Fruit fly (Drosophila melanogaster) ovary, adult (tissue): ENCODE measurements around the gene CG5506.
A peak's percentile ranks its signal among the peaks of the same experiment; 100 is the strongest.

ENCODE experiments used
- CG17801 ChIP-seq: fragments of 200-800 bp; optimal IDR thresholded peaks from 2 replicates; lab custom pipeline; 2019; ENCODE audit warnings: missing biosample characterization, mild to moderate bottlenecking, missing genetic modification characterization, moderate library complexity; ENCODE audit not compliant: partially characterized antibody

The CG5506 gene

DNA sequence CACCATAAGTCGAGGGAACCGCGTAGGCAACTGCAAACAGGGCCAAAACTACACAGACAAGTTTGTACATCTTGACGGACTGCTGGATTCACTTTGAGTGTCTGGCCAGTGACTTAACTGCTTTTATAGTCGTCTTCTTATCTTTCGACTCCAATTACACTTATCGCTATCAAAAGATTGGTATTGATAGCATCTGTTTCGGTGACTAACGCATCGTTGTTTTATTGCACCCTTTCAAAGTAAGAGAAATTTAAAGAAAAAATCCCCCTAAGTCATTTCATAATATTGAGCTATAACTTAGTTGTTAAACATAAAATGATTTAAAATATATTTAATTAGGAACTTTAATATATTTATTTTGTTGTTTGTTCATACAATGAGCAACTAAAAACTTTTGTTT is at the start of gene CG5506:
Gene CG5506 (minus strand): TSS at position 101 of the 400 bp plus-strand sequence.
- no peak for TF ChIP-seq CG17801 (GFP tag; lab: Kevin White, UChicago)

DNA sequence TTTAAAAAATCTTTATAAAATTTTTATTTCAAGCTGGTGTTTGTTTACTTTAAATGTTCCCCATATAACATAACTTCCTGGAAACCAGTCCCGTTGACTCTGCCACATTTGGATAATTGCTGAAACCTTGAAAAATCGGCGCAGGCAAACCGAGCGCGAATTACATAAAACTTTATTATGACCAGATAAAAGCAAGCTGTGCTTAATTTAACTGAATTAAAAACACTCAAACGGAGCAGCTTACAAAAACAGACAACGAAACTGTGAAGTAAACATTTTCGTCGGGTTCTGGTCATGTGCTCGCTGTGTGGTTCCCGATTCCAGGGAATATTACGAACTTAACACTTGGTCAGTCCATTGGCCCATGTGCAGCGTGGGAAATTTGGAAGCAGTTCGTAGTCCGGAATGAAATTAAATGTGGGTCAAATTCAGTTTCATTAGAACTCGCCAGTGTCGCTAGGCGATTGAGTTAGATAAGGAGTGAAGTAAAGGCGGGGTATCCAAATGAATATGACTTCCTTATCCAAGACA is 49.7 kb upstream of the CG5506 start:
- TF ChIP-seq CG17801 (GFP tag; lab: Kevin White, UChicago) = no peak

dm6 chr3L:17933065-17933464 is 48.9 kb upstream of the CG5506 start:
- TF ChIP-seq CG17801 (GFP tag; lab: Kevin White, UChicago) = peak; percentile 13

- no peak for TF ChIP-seq CG17801 (GFP tag; lab: Kevin White, UChicago)
Observed at dm6 chr3L:17931887-17932286, 47.7 kb upstream of the CG5506 start.

dm6 chr3L:17929697-17930581 is 45.8 kb upstream of the CG5506 start:
- no peak for TF ChIP-seq CG17801 (GFP tag; lab: Kevin White, UChicago)

- no peak for TF ChIP-seq CG17801 (GFP tag; lab: Kevin White, UChicago)
Observed at dm6 chr3L:17928106-17928505, 43.9 kb upstream of the CG5506 start.

DNA sequence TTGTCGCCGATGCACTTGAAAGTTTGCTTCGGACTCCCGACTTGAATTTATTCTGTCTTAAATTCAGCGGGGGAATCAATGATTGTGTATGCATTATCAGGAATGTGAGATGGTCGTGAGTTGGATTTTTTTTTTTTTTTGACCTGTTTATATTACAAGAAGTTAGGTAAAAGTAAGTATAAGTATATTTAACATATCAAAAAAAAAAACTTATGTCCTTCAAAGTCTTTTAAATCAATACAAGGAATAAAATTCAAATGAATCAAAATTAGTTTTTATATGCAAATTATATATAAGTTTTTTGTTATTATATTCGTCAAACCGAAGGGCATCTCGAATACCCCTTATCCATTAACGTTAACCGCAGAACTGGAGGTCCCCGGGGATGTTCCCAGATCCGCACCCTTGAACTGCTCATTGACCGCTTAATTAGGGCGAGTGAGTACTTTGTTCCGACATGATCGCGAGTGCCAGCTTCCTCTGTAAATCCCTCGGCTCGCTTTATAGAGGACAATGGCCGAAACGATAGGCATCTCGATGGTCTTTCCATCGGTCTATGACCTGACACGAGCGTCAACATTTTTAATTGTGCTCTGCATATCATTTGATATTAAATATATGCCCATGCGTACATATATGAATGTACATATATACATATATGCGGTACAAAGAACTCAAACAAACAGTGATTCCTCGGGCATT is 42.5 kb upstream of the CG5506 start:
- TF ChIP-seq CG17801 (GFP tag; lab: Kevin White, UChicago) = no peak

DNA sequence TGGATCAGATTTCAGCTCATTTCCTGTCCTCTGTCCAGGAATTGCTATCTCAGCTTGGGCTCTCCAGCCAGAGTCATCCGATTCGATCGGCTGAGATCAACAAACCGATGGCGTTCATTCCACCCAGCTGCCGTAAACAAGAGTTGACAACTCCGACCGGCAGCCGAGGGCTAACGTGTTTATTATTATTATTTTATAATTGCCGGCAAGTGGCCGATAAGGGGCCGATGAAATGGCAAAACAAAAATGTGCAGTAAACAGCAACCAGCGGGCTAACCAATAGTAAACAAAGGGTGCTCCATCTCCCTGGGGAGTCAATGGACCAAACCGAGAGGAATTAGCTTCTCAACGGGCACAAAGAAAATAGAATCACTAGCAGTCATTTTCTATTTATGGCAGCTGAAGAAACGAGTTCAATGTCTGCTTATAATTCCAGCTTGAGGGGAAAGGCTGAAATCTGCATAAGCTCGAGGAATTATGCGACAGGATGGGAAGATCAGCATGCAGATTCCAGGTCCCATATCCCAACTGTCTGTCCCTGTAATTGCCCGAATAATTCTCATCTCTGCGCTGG is 41.1 kb upstream of the CG5506 start:
- TF ChIP-seq CG17801 (GFP tag; lab: Kevin White, UChicago) = no peak

- no peak for TF ChIP-seq CG17801 (GFP tag; lab: Kevin White, UChicago)
Observed at dm6 chr3L:17924005-17924755, 40.0 kb upstream of the CG5506 start.

DNA sequence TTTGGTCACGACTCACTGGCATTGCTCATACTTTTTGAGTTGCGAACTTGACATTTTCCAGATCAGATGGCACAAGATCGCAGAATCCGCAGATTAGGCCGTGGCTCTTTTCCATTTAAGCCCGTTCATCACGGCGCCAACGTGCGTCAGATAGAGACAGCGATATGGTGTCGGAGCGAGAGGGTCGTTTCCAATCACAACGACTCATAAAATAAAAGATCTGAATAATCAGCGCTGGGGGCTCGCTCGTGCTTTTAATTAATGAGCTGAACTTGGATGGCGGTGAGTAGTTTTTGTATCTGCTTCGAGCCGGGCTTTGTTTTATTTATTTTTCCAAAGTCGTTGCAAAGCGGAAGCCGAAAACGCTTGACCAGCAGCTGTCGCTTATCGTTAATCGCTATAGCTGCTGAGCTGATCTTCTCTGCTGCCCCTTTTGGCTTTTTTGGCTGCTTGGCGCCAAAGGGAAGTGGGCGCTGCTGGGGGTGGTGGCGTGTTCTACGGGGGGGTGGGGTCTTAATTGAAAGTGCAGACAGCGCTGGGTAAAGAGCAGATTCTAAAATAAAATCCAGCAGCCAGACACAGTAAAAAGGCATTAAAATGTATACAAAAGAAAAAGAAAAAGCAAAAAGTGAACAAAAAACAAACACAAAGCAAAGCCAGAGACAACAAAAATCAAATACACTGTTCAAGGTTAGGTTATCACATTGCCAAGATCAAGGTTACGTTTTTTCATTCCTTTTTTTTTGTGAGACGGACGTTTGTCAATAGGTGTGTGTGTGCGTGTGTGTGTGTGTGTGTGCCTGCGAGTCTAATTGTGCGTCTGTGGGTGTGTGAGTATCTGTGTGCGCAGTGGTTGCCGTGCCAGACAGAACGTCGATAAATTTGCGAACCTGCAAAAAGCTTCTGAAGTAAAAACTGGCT is 38.3 kb upstream of the CG5506 start:
- no peak for TF ChIP-seq CG17801 (GFP tag; lab: Kevin White, UChicago)

- TF ChIP-seq CG17801 (GFP tag; lab: Kevin White, UChicago) = no peak
Observed at dm6 chr3L:17921462-17921861, 37.3 kb upstream of the CG5506 start.

- TF ChIP-seq CG17801 (GFP tag; lab: Kevin White, UChicago) = no peak
Observed at dm6 chr3L:17917687-17918434, 33.7 kb upstream of the CG5506 start.
